Worm (Caenorhabditis elegans) whole organism, late embryonic: ENCODE data around the gene cysl-2.

ENCODE experiments used
- ceh-9 ChIP-seq: sonication (generic microtip); optimal IDR thresholded peaks from 2 replicates; lab custom pipeline; 2016; ENCODE audit warnings: mild to moderate bottlenecking, missing genetic modification characterization, inconsistent platforms, missing compliant biosample characterization
- hlh-13 ChIP-seq: fragments of 200-800 bp; sonication (Bioruptor generic); optimal IDR thresholded peaks from 2 replicates; lab custom pipeline; 2018; ENCODE audit warnings: mild to moderate bottlenecking, missing genetic modification characterization, missing compliant biosample characterization
- npax-4 ChIP-seq: sonication (generic microtip); optimal IDR thresholded peaks from 2 replicates; lab custom pipeline; 2016; ENCODE audit warnings: missing genetic modification characterization, missing compliant biosample characterization
- rnt-1 ChIP-seq: sonication (generic microtip); optimal IDR thresholded peaks from 2 replicates; lab custom pipeline; 2016; ENCODE audit warnings: missing genetic modification characterization, missing compliant biosample characterization
- sox-4 ChIP-seq: sonication (generic microtip); optimal IDR thresholded peaks from 2 replicates; lab custom pipeline; 2017; ENCODE audit warnings: mild to moderate bottlenecking, missing genetic modification characterization, inconsistent platforms, missing compliant biosample characterization
- tbx-2 ChIP-seq: sonication (generic microtip); optimal IDR thresholded peaks from 2 replicates; lab custom pipeline; 2016; ENCODE audit warnings: missing genetic modification characterization, missing compliant biosample characterization

DNA sequence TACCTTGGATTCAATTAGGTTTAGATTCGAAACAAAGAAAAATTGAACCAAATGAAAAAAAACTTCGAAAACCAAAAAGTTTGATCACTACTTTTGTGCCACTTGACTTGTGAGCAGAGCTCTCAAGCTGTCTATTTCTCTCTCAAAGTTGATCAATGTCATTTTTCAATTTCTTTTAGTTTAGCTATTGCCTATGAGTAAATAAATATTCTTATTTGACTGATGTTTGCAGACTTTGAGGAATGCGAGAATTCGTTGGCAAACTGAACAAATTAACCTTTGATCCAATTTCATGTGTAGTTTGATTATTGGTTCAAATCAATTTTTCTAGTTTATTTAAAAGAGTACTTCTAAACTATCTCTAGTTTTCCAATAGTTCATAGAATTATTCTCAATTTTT is 10.4 kb downstream of the cysl-2 start:
- TF ChIP-seq ceh-9 (no peak), npax-4 (tag; lab: Kevin White, UChicago) (no peak), sox-4 (no peak), hlh-13 (GFP tag; lab: Kevin White, UChicago) (no peak), rnt-1 (no peak), tbx-2 (tag; lab: Kevin White, UChicago) (no peak)
